Fruit fly (Drosophila melanogaster): ENCODE data around the gene CG2519.

Gene CG2519

dm6 chr3R:5520566-5520965 is 27.0 kb downstream of the CG2519 start:
- TF ChIP-seq h (optimal IDR thresholded peaks at IDR 0.05), result no peak
- no peak for TF ChIP-seq ttk (optimal IDR thresholded peaks at IDR 0.05)
- TF ChIP-seq psq (optimal IDR thresholded peaks at IDR 0.05), result no peak
- TF ChIP-seq insv (optimal IDR thresholded peaks at IDR 0.05), result no peak
- no peak for TF ChIP-seq Myc (optimal IDR thresholded peaks at IDR 0.05)
- no peak for TF ChIP-seq Sin3A (optimal IDR thresholded peaks at IDR 0.05)

DNA sequence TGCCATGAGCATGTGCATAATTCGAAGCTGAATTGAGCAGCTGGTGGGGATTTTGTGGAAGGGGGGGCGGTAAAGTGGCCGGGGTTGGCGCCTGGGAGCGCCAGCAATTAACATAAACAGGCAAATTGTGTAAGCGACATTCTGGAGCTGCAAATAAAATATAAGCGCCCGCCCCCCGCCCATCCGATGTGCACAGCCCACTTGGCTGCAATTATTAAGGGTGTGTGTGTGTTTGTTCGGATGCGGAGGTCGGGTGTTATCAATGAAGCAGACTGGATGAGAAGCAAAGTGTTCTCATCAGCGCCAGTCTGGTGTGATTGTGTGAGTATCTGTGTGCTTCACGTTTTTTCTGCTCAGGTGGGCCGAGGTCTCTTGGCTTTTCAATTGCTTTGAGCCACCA is 27.8 kb downstream of the CG2519 start:
- TF ChIP-seq Myc (optimal IDR thresholded peaks at IDR 0.05), result no peak
- TF ChIP-seq h (optimal IDR thresholded peaks at IDR 0.05), result no peak
- TF ChIP-seq ttk (optimal IDR thresholded peaks at IDR 0.05), result no peak
- TF ChIP-seq insv (optimal IDR thresholded peaks at IDR 0.05), result no peak
- no peak for TF ChIP-seq psq (optimal IDR thresholded peaks at IDR 0.05)
- TF ChIP-seq Sin3A (optimal IDR thresholded peaks at IDR 0.05), result no peak

dm6 chr3R:5518627-5519026 is 28.9 kb downstream of the CG2519 start:
- TF ChIP-seq psq (optimal IDR thresholded peaks at IDR 0.05) (no peak), Sin3A (optimal IDR thresholded peaks at IDR 0.05) (no peak), h (optimal IDR thresholded peaks at IDR 0.05) (no peak), insv (optimal IDR thresholded peaks at IDR 0.05) (no peak), Myc (optimal IDR thresholded peaks at IDR 0.05) (no peak)

dm6 chr3R:5517876-5518211 is 29.7 kb downstream of the CG2519 start:
- TF ChIP-seq ttk (optimal IDR thresholded peaks at IDR 0.05), result no peak
- TF ChIP-seq Myc (optimal IDR thresholded peaks at IDR 0.05), result no peak
- no peak for TF ChIP-seq Sin3A (optimal IDR thresholded peaks at IDR 0.05)
- TF ChIP-seq insv (optimal IDR thresholded peaks at IDR 0.05), result no peak
- TF ChIP-seq psq (optimal IDR thresholded peaks at IDR 0.05), result no peak
- no peak for TF ChIP-seq h (optimal IDR thresholded peaks at IDR 0.05)

dm6 chr3R:5517002-5517875 is 30.3 kb downstream of the CG2519 start, which contains the start of gene Itpr:
Gene Itpr, plus strand, starts transcription at chr3R:5517117.
- TF ChIP-seq Myc (optimal IDR thresholded peaks at IDR 0.05), result no peak
- TF ChIP-seq ttk (optimal IDR thresholded peaks at IDR 0.05), result no peak
- no peak for TF ChIP-seq insv (optimal IDR thresholded peaks at IDR 0.05)
- TF ChIP-seq Sin3A (optimal IDR thresholded peaks at IDR 0.05), result no peak
- no peak for TF ChIP-seq h (optimal IDR thresholded peaks at IDR 0.05)
- TF ChIP-seq psq (optimal IDR thresholded peaks at IDR 0.05), result no peak

DNA sequence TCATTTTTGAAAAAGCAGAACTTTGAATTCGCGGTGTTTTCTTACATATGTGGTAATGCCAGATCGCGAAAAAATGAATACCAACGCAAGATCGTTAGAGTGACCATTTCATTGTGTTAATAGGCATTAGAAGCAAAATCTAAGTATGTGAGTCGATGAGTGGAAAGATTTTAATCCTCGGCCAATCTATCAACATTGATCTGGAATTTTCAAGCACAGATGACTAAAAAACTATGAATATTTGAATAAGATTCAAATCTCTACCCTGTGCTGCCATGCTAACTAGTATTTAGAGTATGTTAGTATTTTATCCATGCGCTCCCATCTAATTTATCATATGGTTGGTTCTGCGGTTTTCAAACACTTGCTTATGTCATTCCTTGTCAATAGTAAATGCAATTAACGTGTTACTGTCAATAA is 31.0 kb downstream of the CG2519 start:
- TF ChIP-seq insv (optimal IDR thresholded peaks at IDR 0.05), result no peak
- no peak for TF ChIP-seq ttk (optimal IDR thresholded peaks at IDR 0.05)
- TF ChIP-seq Myc (optimal IDR thresholded peaks at IDR 0.05), result no peak
- TF ChIP-seq Sin3A (optimal IDR thresholded peaks at IDR 0.05), result no peak
- no peak for TF ChIP-seq h (optimal IDR thresholded peaks at IDR 0.05)

- no peak for TF ChIP-seq psq (optimal IDR thresholded peaks at IDR 0.05)
- no peak for TF ChIP-seq ttk (optimal IDR thresholded peaks at IDR 0.05)
- no peak for TF ChIP-seq h (optimal IDR thresholded peaks at IDR 0.05)
- no peak for TF ChIP-seq insv (optimal IDR thresholded peaks at IDR 0.05)
- TF ChIP-seq Sin3A (optimal IDR thresholded peaks at IDR 0.05), result no peak
- no peak for TF ChIP-seq Myc (optimal IDR thresholded peaks at IDR 0.05)
These were observed 32.8 kb downstream of the CG2519 start for dm6 chr3R:5514759-5515158.

dm6 chr3R:5503789-5504387 is 43.7 kb downstream of the CG2519 start:
- TF ChIP-seq insv (optimal IDR thresholded peaks at IDR 0.05) (no peak), Sin3A (optimal IDR thresholded peaks at IDR 0.05) (no peak), ttk (optimal IDR thresholded peaks at IDR 0.05) (no peak), h (optimal IDR thresholded peaks at IDR 0.05) (no peak), psq (optimal IDR thresholded peaks at IDR 0.05) (no peak), Myc (optimal IDR thresholded peaks at IDR 0.05) (no peak)

DNA sequence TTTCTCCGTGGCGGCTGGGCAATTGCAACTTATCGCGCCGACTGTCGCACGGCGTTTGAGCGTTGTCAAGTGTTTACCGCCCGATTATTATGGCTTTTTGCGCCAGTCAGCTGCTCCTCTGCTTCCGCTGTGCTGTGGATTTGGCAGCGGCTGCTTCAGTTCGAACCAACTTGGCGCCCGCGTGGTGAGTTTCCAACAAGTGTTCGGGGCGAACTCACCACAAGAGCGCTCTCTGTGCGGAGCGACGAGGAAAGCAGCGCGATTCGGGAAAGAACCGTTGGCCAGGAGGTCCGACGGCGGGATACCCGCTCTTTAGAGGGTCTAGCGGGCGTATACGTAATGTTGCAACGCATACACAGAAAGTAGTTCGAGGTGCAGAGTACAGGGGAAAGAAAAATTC is 44.9 kb downstream of the CG2519 start, which contains the start of gene NKCC:
Gene NKCC, minus strand, starts transcription at position 57 of the 400 bp plus-strand sequence.
- TF ChIP-seq insv (optimal IDR thresholded peaks at IDR 0.05) (no peak), psq (optimal IDR thresholded peaks at IDR 0.05) (no peak), ttk (optimal IDR thresholded peaks at IDR 0.05) (no peak), h (optimal IDR thresholded peaks at IDR 0.05) (no peak), Myc (optimal IDR thresholded peaks at IDR 0.05) (no peak), Sin3A (optimal IDR thresholded peaks at IDR 0.05) (no peak)

DNA sequence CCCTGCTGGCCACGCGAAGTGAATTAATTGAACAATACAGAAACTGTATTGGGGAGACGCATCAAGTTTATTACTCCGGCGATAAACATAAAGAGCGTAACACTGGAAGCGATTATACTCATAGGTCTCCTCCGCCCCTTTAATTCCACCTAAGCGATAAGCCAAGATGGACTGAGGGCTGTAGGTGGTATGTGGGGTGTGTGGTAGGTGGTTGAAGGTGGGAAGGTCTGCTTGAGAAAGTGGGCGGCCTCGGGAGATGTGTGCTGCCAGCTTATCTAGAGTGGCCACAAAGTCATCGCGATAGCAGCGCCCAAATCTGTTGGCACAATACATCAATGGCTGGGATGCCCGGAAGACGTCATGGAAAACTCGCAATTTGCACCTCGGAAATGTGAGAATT is 50.0 kb downstream of the CG2519 start:
- TF ChIP-seq ttk (optimal IDR thresholded peaks at IDR 0.05) (no peak), insv (optimal IDR thresholded peaks at IDR 0.05) (no peak), Myc (optimal IDR thresholded peaks at IDR 0.05) (no peak)
